Fruit fly (Drosophila melanogaster) whole organism, prepupa: ENCODE measurements around the gene Lgr3.

Experiments used
- Blimp-1 ChIP-seq: fragments of 200-800 bp; sonication (Bioruptor generic); optimal IDR thresholded peaks from 3 replicates; lab custom pipeline; 2017; ENCODE audit warnings: missing biosample characterization, missing genetic modification characterization, mild to moderate bottlenecking, moderate library complexity, missing genetic modification reagents
- CG10631 ChIP-seq: fragments of 200-800 bp; sonication (Bioruptor generic); optimal IDR thresholded peaks from 2 replicates; lab custom pipeline; 2016; ENCODE audit warnings: missing biosample characterization, missing genetic modification characterization
- CG9139 ChIP-seq: fragments of 200-800 bp; sonication (Bioruptor generic); optimal IDR thresholded peaks from 3 replicates; lab custom pipeline; 2017; ENCODE audit warnings: missing biosample characterization, mild to moderate bottlenecking, missing genetic modification characterization
- Ets21C ChIP-seq: fragments of 200-800 bp; sonication (Bioruptor generic); optimal IDR thresholded peaks from 3 replicates; lab custom pipeline; 2016; ENCODE audit warnings: missing biosample characterization, missing genetic modification characterization
- Gug ChIP-seq: fragments of 200-800 bp; sonication (Bioruptor generic); IDR thresholded peaks from 2 replicates; pipeline ENCODE4 v1.3.6; 2022; ENCODE audit warnings: missing biosample characterization, missing genetic modification characterization
- Hr39 ChIP-seq: fragments of 200-800 bp; sonication (Bioruptor generic); optimal IDR thresholded peaks from 2 replicates; lab custom pipeline; 2016; ENCODE audit warnings: missing biosample characterization, missing genetic modification characterization
- Lpt ChIP-seq: fragments of 200-800 bp; sonication (Bioruptor generic); optimal IDR thresholded peaks from 3 replicates; lab custom pipeline; 2016; ENCODE audit warnings: missing biosample characterization, missing genetic modification characterization
- Smox ChIP-seq: fragments of 200-800 bp; sonication (Bioruptor generic); optimal IDR thresholded peaks from 3 replicates; lab custom pipeline; 2016; ENCODE audit warnings: missing biosample characterization, missing genetic modification characterization
- Sox102F ChIP-seq: fragments of 200-800 bp; sonication (Bioruptor generic); optimal IDR thresholded peaks from 2 replicates; lab custom pipeline; 2016; ENCODE audit warnings: missing biosample characterization, mild to moderate bottlenecking, missing genetic modification characterization
- lz ChIP-seq: fragments of 200-800 bp; sonication (Bioruptor generic); optimal IDR thresholded peaks from 3 replicates; lab custom pipeline; 2016; ENCODE audit warnings: missing biosample characterization, missing genetic modification characterization
- topi ChIP-seq: fragments of 200-800 bp; sonication (Bioruptor generic); optimal IDR thresholded peaks from 3 replicates; lab custom pipeline; 2016; ENCODE audit warnings: missing biosample characterization, missing genetic modification characterization

DNA sequence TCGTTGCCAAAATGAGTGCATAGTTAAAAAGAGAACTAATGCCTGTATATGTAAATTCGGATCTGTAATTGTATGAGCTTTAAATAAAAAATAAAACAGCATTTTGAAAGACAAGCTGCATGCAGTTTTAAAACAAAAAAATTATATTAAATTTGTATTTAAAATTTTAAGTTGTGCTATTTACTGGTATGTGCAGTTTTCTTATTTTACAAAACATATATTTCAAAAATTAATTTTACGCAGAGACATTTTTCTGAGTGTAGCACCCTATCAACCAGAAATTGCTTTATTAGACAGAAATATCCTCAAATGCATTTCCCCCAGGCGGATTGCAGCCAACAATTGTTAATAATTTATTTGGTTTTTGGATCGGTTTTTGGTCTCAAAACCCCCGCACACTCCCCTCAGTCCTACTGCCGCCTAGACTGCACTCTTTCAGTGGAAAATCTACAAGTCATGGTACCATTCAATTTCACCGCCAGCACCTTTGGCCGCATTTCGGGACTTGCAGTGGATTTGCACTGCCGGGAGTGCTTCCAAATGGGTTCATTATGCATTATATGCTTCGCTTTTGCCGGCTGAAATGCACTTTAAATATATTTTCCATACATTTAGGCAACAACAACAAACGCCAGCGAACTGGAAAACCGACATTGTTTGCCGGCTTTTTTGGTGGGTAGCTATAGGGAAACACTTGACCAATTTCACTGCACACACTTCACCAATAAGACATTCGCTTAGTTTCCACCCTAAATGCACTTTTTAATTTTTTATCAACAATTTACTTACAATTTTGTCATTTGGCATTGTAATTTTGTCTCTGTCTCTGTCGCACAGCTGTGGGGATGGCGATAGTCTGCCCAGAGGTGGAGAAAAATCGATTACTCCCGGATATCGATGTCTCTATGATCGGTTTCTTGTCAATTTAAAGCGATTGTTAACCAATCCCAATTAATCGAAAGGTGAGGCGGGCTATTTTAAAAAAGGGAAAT lies 41.5 kb upstream of the Lgr3 start, which contains the start of gene Npl4:
- peak; percentile 31; the same call in 1 of the 2 replicates for TF ChIP-seq Gug
- TF ChIP-seq Blimp-1 (GFP tag; lab: Kevin White, UChicago), result no peak
- TF ChIP-seq Ets21C, result no peak
- peak; percentile 33 for TF ChIP-seq Lpt (GFP tag; lab: Kevin White, UChicago)
- peak; percentile 23 for TF ChIP-seq Hr39 (GFP tag; lab: Kevin White, UChicago)
- no peak for TF ChIP-seq lz (GFP tag; lab: Kevin White, UChicago)
- no peak for TF ChIP-seq CG9139 (GFP tag; lab: Kevin White, UChicago)
- no peak for TF ChIP-seq Smox (GFP tag; lab: Kevin White, UChicago)
- TF ChIP-seq Sox102F (GFP tag; lab: Kevin White, UChicago), result no peak
- TF ChIP-seq CG10631, result no peak
- TF ChIP-seq topi (GFP tag; lab: Kevin White, UChicago), result no peak
